Worm (Caenorhabditis elegans) whole organism, mixed stage, embryonic: ENCODE data around the gene F54C9.3.

Experiments used
- M03D4.4 ChIP-seq: sonication (generic microtip); optimal IDR thresholded peaks from 2 replicates; lab custom pipeline; 2017; ENCODE audit warnings: mild to moderate bottlenecking, missing genetic modification characterization, missing compliant biosample characterization
- bed-3 ChIP-seq: fragments of 200-800 bp; sonication (Bioruptor generic); optimal IDR thresholded peaks from 3 replicates; lab custom pipeline; 2018; ENCODE audit warnings: mild to moderate bottlenecking, missing genetic modification characterization, moderate library complexity, missing compliant biosample characterization
- ceh-39 ChIP-seq: fragments of 150-350 bp; optimal IDR thresholded peaks from 2 replicates; lab custom pipeline; 2014; ENCODE audit warnings: missing biosample characterization, missing genetic modification characterization
- ceh-43 ChIP-seq: fragments of 200-800 bp; sonication (Bioruptor generic); optimal IDR thresholded peaks from 2 replicates; lab custom pipeline; 2018; ENCODE audit warnings: mild to moderate bottlenecking, missing genetic modification characterization, moderate library complexity, missing compliant biosample characterization
- ceh-83 ChIP-seq: fragments of 200-800 bp; sonication (Bioruptor generic); optimal IDR thresholded peaks from 2 replicates; lab custom pipeline; 2018; ENCODE audit warnings: mild to moderate bottlenecking, missing genetic modification characterization, missing compliant biosample characterization
- ces-1 ChIP-seq: fragments of 150-350 bp; optimal IDR thresholded peaks from 2 replicates; lab custom pipeline; 2014; ENCODE audit warnings: missing biosample characterization, missing genetic modification reagents, missing genetic modification characterization
- drap-1 ChIP-seq: fragments of 200-800 bp; sonication (Bioruptor generic); optimal IDR thresholded peaks from 3 replicates; lab custom pipeline; 2018; ENCODE audit warnings: mild to moderate bottlenecking, missing genetic modification characterization, missing compliant biosample characterization
- elt-1 ChIP-seq: sonication (generic microtip); optimal IDR thresholded peaks from 2 replicates; lab custom pipeline; 2017; ENCODE audit warnings: missing genetic modification characterization, mild to moderate bottlenecking, missing compliant biosample characterization, antibody characterized with exemption, moderate library complexity, borderline replicate concordance; ENCODE audit not compliant: insufficient read depth
- elt-3 ChIP-seq: fragments of 150-350 bp; optimal IDR thresholded peaks from 2 replicates; lab custom pipeline; 2014; ENCODE audit warnings: missing biosample characterization, missing genetic modification characterization
- flh-1 ChIP-seq: fragments of 200-800 bp; sonication (Bioruptor generic); optimal IDR thresholded peaks from 2 replicates; lab custom pipeline; 2018; ENCODE audit warnings: mild to moderate bottlenecking, missing genetic modification characterization, moderate library complexity, missing compliant biosample characterization
- lin-13 ChIP-seq: fragments of 150-350 bp; optimal IDR thresholded peaks from 2 replicates; lab custom pipeline; 2014; ENCODE audit warnings: missing biosample characterization, missing genetic modification characterization
- lin-32 ChIP-seq: fragments of 200-800 bp; sonication (Bioruptor generic); optimal IDR thresholded peaks from 2 replicates; lab custom pipeline; 2018; ENCODE audit warnings: mild to moderate bottlenecking, missing genetic modification characterization, missing compliant biosample characterization
- lsy-2 ChIP-seq: fragments of 150-350 bp; optimal IDR thresholded peaks from 2 replicates; lab custom pipeline; 2014; ENCODE audit warnings: missing biosample characterization, missing genetic modification characterization
- mab-5 ChIP-seq: fragments of 150-350 bp; optimal IDR thresholded peaks from 2 replicates; lab custom pipeline; 2014; ENCODE audit warnings: missing biosample characterization, missing genetic modification characterization
- mep-1 ChIP-seq: fragments of 150-350 bp; optimal IDR thresholded peaks from 2 replicates; lab custom pipeline; 2017; ENCODE audit warnings: missing biosample characterization, missing genetic modification reagents, missing genetic modification characterization, inconsistent platforms
- nhr-12 ChIP-seq: fragments of 150-350 bp; optimal IDR thresholded peaks from 2 replicates; lab custom pipeline; 2014; ENCODE audit warnings: missing biosample characterization, missing genetic modification characterization
- nhr-2 ChIP-seq: fragments of 150-350 bp; optimal IDR thresholded peaks from 2 replicates; lab custom pipeline; 2014; ENCODE audit warnings: missing biosample characterization, missing genetic modification characterization
- nhr-237 ChIP-seq: fragments of 150-350 bp; optimal IDR thresholded peaks from 2 replicates; lab custom pipeline; 2014; ENCODE audit warnings: missing biosample characterization, missing genetic modification characterization
- nhr-28 ChIP-seq: fragments of 150-350 bp; optimal IDR thresholded peaks from 2 replicates; lab custom pipeline; 2014; ENCODE audit warnings: missing biosample characterization, missing genetic modification characterization
- snpc-4 ChIP-seq: fragments of 150-350 bp; optimal IDR thresholded peaks from 2 replicates; lab custom pipeline; 2014; ENCODE audit warnings: missing biosample characterization, missing genetic modification characterization
- sptf-1 ChIP-seq: sonication (generic microtip); optimal IDR thresholded peaks from 2 replicates; lab custom pipeline; 2017; ENCODE audit warnings: mild to moderate bottlenecking, missing genetic modification characterization, moderate library complexity, missing compliant biosample characterization
- unc-39 ChIP-seq: fragments of 150-350 bp; optimal IDR thresholded peaks from 2 replicates; lab custom pipeline; 2014; ENCODE audit warnings: missing biosample characterization, missing genetic modification characterization
- unc-62 ChIP-seq: fragments of 150-350 bp; optimal IDR thresholded peaks from 2 replicates; lab custom pipeline; 2014; ENCODE audit warnings: missing biosample characterization, missing genetic modification reagents, missing genetic modification characterization
- zip-8 ChIP-seq: fragments of 150-350 bp; optimal IDR thresholded peaks from 2 replicates; lab custom pipeline; 2014; ENCODE audit warnings: missing biosample characterization, missing genetic modification characterization
- ztf-11 ChIP-seq: fragments of 150-350 bp; optimal IDR thresholded peaks from 2 replicates; lab custom pipeline; 2014; ENCODE audit warnings: missing biosample characterization, missing genetic modification characterization

Gene F54C9.3

DNA sequence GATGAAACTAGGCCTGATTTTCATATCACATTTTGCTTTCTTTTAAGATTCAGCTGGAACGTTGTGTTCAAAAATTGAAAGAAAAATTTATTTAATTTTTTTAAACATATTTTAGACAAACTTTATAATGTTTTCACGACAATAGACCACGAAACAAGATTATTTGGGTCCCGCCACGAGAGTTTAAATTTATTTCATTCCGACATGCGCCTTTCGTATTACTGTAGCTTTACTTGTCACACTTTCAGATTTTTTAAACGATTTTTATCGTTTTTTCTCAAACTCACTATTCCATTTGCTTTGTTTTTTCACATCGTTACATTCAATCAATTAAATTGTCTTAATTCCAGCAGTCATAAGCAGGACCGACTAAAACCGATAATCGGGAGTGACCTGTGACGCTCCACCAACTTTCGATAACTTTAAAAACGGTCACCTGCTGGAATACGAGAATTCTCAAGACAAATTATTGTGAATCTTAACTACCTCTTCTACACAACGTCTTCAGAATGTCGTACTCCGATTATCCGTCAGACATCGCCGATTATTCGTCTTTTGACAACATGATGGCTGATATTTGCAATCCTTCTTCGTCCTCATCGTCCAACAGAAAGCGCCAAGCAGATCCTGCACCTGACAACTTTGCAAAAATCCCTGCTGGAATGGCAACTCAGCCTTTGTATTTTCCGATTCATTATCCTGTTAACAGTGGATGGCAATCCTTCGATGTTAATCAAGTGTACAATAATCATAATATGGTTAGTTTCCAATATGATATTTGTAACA is 27.4 kb upstream of the F54C9.3 start, which contains the start of gene aptf-3:
TSS of gene aptf-3 (plus strand) at position 351 of the 786 bp plus-strand sequence.
- no peak for TF ChIP-seq ces-1
- no peak for TF ChIP-seq zip-8 (tag; lab: Kevin White, UChicago)
- no peak for TF ChIP-seq nhr-12 (tag; lab: Kevin White, UChicago)
- no peak for TF ChIP-seq snpc-4 (tag; lab: Kevin White, UChicago)
- TF ChIP-seq nhr-2 (tag; lab: Kevin White, UChicago) = no peak
- no peak for TF ChIP-seq drap-1 (GFP tag; lab: Kevin White, UChicago)
- TF ChIP-seq ceh-43 (GFP tag; lab: Kevin White, UChicago) = no peak
- no peak for TF ChIP-seq sptf-1 (tag; lab: Kevin White, UChicago)
- TF ChIP-seq unc-62 = no peak
- no peak for TF ChIP-seq nhr-237 (tag; lab: Kevin White, UChicago)
- no peak for TF ChIP-seq elt-1
- TF ChIP-seq lin-13 (tag; lab: Kevin White, UChicago) = no peak
- TF ChIP-seq, all 35 proteins: peak for 0

DNA sequence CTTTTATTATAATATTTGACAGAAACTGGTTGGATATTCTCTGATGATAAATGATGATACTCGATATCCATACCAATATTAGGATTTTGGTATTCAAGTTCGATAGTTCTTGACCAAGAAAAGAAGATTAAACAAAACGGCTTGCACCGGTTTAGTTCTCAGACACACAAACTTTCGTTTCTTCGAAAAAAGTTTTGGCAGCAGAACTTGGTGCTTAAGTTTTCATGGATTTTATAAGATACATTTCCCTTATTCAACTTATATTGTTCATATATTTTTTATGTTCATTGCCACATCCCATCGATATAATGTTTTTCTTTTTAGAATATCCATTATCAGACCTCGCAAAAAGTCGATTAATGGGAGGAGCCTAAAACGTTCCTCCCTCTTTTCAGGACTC is 24.0 kb upstream of the F54C9.3 start, which contains the start of gene aptf-4:
TSS of gene aptf-4 (plus strand) at position 301 of the 400 bp plus-strand sequence.
- no peak for TF ChIP-seq elt-3 (tag; lab: Kevin White, UChicago)

DNA sequence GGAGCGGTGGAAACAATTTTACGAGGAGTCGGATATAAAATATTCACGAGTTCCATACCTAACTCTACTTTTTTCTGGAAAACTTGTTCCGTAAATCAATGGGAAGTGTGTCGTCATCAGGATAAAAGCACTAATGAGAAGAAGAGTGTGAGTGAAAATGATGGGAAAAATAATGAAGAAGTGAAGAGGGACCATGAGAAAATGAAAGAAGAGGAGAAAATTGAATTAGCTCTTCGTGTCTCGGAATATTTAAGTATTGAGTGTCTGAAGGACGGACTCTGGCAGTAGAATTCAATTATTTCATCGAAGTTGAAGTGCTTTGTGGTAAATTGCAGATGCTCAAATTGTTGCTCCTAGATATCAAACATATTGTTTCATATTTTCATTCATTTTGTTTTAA is 22.6 kb upstream of the F54C9.3 start:
- TF ChIP-seq ces-1 (peak; percentile 100), lin-13 (tag; lab: Kevin White, UChicago) (no peak)

DNA sequence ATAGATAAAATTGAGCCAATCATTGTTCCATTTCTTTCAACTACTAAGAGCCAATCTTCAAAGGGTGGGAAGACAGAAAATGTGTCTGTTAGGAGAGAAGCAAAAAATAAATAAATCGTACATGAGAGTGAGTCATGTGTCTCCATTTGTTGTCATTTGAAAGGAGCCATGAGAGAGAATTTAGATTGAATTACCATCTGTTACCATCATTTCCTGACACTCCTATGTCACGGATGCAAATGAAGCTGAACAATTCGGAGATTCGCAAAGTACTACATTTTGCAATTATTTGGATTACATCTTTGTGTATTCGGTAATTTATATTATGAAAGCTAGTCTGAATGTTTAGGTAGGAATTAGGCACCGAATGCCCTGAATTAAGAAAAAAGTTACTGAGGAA is 21.8 kb upstream of the F54C9.3 start:
- TF ChIP-seq lin-13 (tag; lab: Kevin White, UChicago) (no peak), ces-1 (peak; percentile 93)

DNA sequence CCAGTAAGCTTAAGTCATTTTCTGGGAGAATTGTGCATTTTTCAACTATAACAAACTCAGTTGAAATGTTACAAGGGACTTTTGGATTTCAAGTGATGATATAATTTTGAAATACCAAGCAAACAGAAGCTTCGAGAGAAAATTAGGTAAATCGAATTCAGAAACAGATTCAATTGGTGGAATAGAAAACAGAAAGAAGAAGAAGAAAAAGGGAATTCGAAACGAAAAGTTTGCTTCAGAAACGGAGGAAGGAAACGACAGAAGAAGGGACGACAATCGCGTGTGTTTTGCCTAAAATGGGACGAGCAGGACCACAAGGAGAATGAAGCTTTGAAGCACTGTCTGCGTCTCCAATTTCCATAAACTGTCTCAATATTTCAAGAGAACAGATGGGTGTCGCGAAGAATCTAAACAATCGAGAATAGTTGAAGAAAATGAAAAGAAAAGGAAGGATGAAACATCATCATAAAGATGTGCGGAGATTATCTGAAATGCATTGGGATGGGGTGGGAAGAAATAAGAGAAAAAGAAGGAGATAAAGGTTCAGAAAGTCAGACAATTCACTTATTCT is 21.1 kb upstream of the F54C9.3 start:
- TF ChIP-seq mep-1 (tag; lab: Kevin White, UChicago) = no peak
- TF ChIP-seq ces-1 = peak; percentile 99
- TF ChIP-seq lin-32 = no peak
- TF ChIP-seq elt-1 = peak; percentile 43
- TF ChIP-seq bed-3 (GFP tag; lab: Kevin White, UChicago) = no peak
- no peak for TF ChIP-seq unc-39 (tag; lab: Kevin White, UChicago)
- no peak for TF ChIP-seq lsy-2 (tag; lab: Kevin White, UChicago)
- no peak for TF ChIP-seq nhr-28 (tag; lab: Kevin White, UChicago)
- no peak for TF ChIP-seq ceh-83

DNA sequence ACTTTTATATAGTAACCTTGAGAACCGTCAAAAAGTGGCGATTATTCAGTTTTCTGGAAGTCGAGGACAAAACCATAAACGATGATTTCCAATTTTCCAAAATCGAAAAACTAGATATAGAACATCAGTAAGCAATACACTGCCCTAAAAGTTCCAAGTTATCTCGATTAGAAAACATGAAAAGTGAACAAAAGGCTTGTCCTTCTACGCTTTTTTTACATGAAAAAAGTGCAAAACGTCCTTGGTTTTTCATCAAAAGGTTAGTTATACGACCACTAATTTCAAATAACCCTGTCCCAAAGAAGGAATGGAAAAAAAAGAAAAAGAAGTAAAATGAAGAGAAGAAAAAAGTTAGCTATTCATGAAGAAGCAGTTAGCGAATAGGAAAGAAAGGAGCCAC is 19.3 kb upstream of the F54C9.3 start:
- TF ChIP-seq nhr-12 (tag; lab: Kevin White, UChicago) (no peak), lsy-2 (tag; lab: Kevin White, UChicago) (no peak), elt-3 (tag; lab: Kevin White, UChicago) (no peak), unc-62 (no peak), sptf-1 (tag; lab: Kevin White, UChicago) (no peak), elt-1 (no peak), mab-5 (no peak), ces-1 (no peak), lin-32 (no peak), unc-39 (tag; lab: Kevin White, UChicago) (no peak), M03D4.4 (tag; lab: Kevin White, UChicago) (no peak), nhr-28 (tag; lab: Kevin White, UChicago) (no peak), nhr-237 (tag; lab: Kevin White, UChicago) (no peak), flh-1 (GFP tag; lab: Kevin White, UChicago) (no peak), ztf-11 (tag; lab: Kevin White, UChicago) (no peak), ceh-39 (no peak)

DNA sequence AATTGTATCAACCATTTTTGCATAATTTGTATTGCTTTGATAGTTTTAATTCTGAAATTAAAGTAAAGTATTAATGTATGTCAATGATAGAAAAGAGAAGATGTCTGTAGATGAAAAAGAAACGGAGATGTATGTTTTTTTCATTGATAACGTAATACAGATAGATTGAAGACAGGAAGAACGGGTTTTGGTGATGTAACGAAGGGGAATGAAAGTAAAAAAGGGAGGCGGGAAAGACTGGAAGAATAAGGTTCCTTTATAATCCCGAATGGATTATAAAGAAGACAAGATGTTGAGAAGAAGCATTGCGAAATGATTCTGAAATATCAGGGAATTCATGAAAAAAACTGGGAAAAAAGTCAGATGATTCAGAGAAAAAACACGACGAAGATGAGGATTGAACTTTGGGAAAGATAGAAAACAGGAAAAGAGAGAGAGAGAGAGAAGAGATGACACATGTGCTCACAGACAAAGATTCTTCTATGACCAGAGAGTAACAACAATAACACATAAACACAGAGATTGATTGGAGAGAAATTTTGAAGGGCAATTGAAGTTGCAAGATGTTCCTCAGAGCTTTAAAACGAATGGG is 18.5 kb upstream of the F54C9.3 start, which contains the start of gene F54C9.11:
TSS of gene F54C9.11 (minus strand) at position 51 of the 592 bp plus-strand sequence.
- TF ChIP-seq elt-3 (tag; lab: Kevin White, UChicago) (no peak), nhr-12 (tag; lab: Kevin White, UChicago) (no peak), ztf-11 (tag; lab: Kevin White, UChicago) (no peak), lin-32 (no peak), ces-1 (no peak), drap-1 (GFP tag; lab: Kevin White, UChicago) (no peak), nhr-2 (tag; lab: Kevin White, UChicago) (no peak), bed-3 (GFP tag; lab: Kevin White, UChicago) (no peak), ceh-83 (no peak), sptf-1 (tag; lab: Kevin White, UChicago) (no peak)
- TF ChIP-seq, all 35 proteins: peak for 0
